Fruit fly (Drosophila melanogaster) whole organism, embryonic: ENCODE measurements around the gene peb.

ENCODE experiments used
- Adf1 ChIP-seq: fragments of 200-800 bp; sonication (Bioruptor generic); IDR thresholded peaks from 2 replicates; pipeline ENCODE4 v1.3.6; 2022; ENCODE audit warnings: missing biosample characterization, missing genetic modification characterization
- Aef1 ChIP-seq: fragments of 200-800 bp; sonication (Bioruptor generic); IDR thresholded peaks from 3 replicates; pipeline ENCODE4 v1.3.6; 2022; ENCODE audit warnings: missing biosample characterization, missing genetic modification characterization
- BEAF-32 ChIP-seq: fragments of 200-800 bp; sonication (Bioruptor generic); optimal IDR thresholded peaks from 3 replicates; lab custom pipeline; 2017; ENCODE audit warnings: missing biosample characterization, missing genetic modification characterization, mild to moderate bottlenecking, moderate library complexity, missing genetic modification reagents
- CG10147 ChIP-seq: fragments of 200-800 bp; sonication (Bioruptor generic); optimal IDR thresholded peaks from 2 replicates; lab custom pipeline; 2019; ENCODE audit warnings: missing biosample characterization, mild to moderate bottlenecking, missing genetic modification characterization, moderate library complexity
- CG10565 ChIP-seq: fragments of 200-800 bp; sonication (Bioruptor generic); optimal IDR thresholded peaks from 3 replicates; lab custom pipeline; 2016; ENCODE audit warnings: missing biosample characterization, mild to moderate bottlenecking, missing genetic modification characterization
- CG13424 ChIP-seq: fragments of 200-800 bp; sonication (Bioruptor generic); optimal IDR thresholded peaks from 2 replicates; lab custom pipeline; 2019; ENCODE audit warnings: missing biosample characterization, mild to moderate bottlenecking, missing genetic modification characterization, moderate library complexity
- CG14014 ChIP-seq: fragments of 200-800 bp; sonication (Bioruptor generic); IDR thresholded peaks from 2 replicates; pipeline ENCODE4 v1.3.6; 2022; ENCODE audit warnings: missing biosample characterization, missing genetic modification characterization
- CG17361 ChIP-seq: fragments of 200-800 bp; sonication (Bioruptor generic); IDR thresholded peaks from 3 replicates; pipeline ENCODE4 v1.3.6; 2022; ENCODE audit warnings: missing biosample characterization, missing genetic modification characterization
- CG2678 ChIP-seq: fragments of 200-800 bp; sonication (Bioruptor generic); optimal IDR thresholded peaks from 3 replicates; lab custom pipeline; 2019; ENCODE audit warnings: missing biosample characterization, mild to moderate bottlenecking, missing genetic modification characterization, moderate library complexity
- CG32767 ChIP-seq: fragments of 200-800 bp; sonication (Bioruptor generic); IDR thresholded peaks from 2 replicates; pipeline ENCODE4 v1.3.6; 2022; ENCODE audit warnings: missing biosample characterization, missing genetic modification characterization
- CG32772 ChIP-seq: fragments of 200-800 bp; sonication (Bioruptor generic); IDR thresholded peaks from 2 replicates; pipeline ENCODE4 v1.3.6; 2022; ENCODE audit warnings: missing biosample characterization, missing genetic modification characterization
- CG34422 ChIP-seq: fragments of 200-800 bp; sonication (Bioruptor generic); IDR thresholded peaks from 3 replicates; pipeline ENCODE4 v1.3.6; 2022; ENCODE audit warnings: missing biosample characterization, missing genetic modification characterization
- CG43689 ChIP-seq: fragments of 200-800 bp; sonication (Bioruptor generic); IDR thresholded peaks from 2 replicates; pipeline ENCODE4 v1.3.6; 2022; ENCODE audit warnings: missing biosample characterization, missing genetic modification characterization
- CG6813 ChIP-seq: fragments of 200-800 bp; sonication (Bioruptor generic); optimal IDR thresholded peaks from 2 replicates; lab custom pipeline; 2017; ENCODE audit warnings: missing biosample characterization, missing genetic modification characterization, mild to moderate bottlenecking, moderate library complexity, missing genetic modification reagents
- CG8089 ChIP-seq: fragments of 200-800 bp; sonication (Bioruptor generic); optimal IDR thresholded peaks from 3 replicates; lab custom pipeline; 2016; ENCODE audit warnings: missing biosample characterization, missing genetic modification characterization
- CG8359 ChIP-seq: fragments of 200-800 bp; sonication (Bioruptor generic); optimal IDR thresholded peaks from 2 replicates; lab custom pipeline; 2017; ENCODE audit warnings: missing biosample characterization, mild to moderate bottlenecking, missing genetic modification characterization, borderline replicate concordance
- CG9727 ChIP-seq: fragments of 200-800 bp; sonication (Bioruptor generic); optimal IDR thresholded peaks from 3 replicates; lab custom pipeline; 2017; ENCODE audit warnings: missing biosample characterization, mild to moderate bottlenecking, missing genetic modification characterization
- CoRest ChIP-seq: fragments of 200-800 bp; sonication (Bioruptor generic); optimal IDR thresholded peaks from 3 replicates; lab custom pipeline; 2018; ENCODE audit warnings: missing biosample characterization, mild to moderate bottlenecking, missing genetic modification characterization, moderate library complexity
- CrebB ChIP-seq: fragments of 200-800 bp; sonication (Bioruptor generic); optimal IDR thresholded peaks from 3 replicates; lab custom pipeline; 2018; ENCODE audit warnings: missing biosample characterization, mild to moderate bottlenecking, missing genetic modification characterization
- Doc3 ChIP-seq: fragments of 200-800 bp; sonication (Bioruptor generic); IDR thresholded peaks from 3 replicates; pipeline ENCODE4 v1.3.6; 2022; ENCODE audit warnings: missing biosample characterization, missing genetic modification characterization; ENCODE audit not compliant: partially characterized antibody
- Dref ChIP-seq: fragments of 200-800 bp; sonication (Bioruptor generic); IDR thresholded peaks from 2 replicates; pipeline ENCODE4 v1.3.6; 2022; ENCODE audit warnings: missing biosample characterization, missing genetic modification characterization
- Med ChIP-seq: fragments of 200-800 bp; sonication (Bioruptor generic); peaks from one replicate; lab custom pipeline; 2016; ENCODE audit warnings: missing biosample characterization, missing genetic modification characterization, mild to moderate bottlenecking, inconsistent platforms, moderate library complexity
- Mes4 ChIP-seq: fragments of 200-800 bp; sonication (Bioruptor generic); optimal IDR thresholded peaks from 2 replicates; lab custom pipeline; 2016; ENCODE audit warnings: missing biosample characterization, missing genetic modification characterization
- Nf-YB ChIP-seq: fragments of 200-800 bp; sonication (Bioruptor generic); optimal IDR thresholded peaks from 3 replicates; lab custom pipeline; 2019; ENCODE audit warnings: missing biosample characterization, mild to moderate bottlenecking, missing genetic modification characterization, moderate library complexity
- NfI ChIP-seq: fragments of 200-800 bp; sonication (Bioruptor generic); optimal IDR thresholded peaks from 3 replicates; lab custom pipeline; 2018; ENCODE audit warnings: missing biosample characterization, mild to moderate bottlenecking, missing genetic modification characterization, moderate library complexity
- Sox102F ChIP-seq: fragments of 200-800 bp; sonication (Bioruptor generic); optimal IDR thresholded peaks from 2 replicates; lab custom pipeline; 2018; ENCODE audit warnings: missing biosample characterization, mild to moderate bottlenecking, missing genetic modification characterization, moderate library complexity
- Xrp1 ChIP-seq: fragments of 200-800 bp; sonication (Bioruptor generic); IDR thresholded peaks from 2 replicates; pipeline ENCODE4 v1.3.6; 2022; ENCODE audit warnings: missing biosample characterization, missing genetic modification characterization
- bsh ChIP-seq, 2 experiments: fragments of 200-800 bp; sonication (Bioruptor generic); optimal IDR thresholded peaks; 2 replicates each; lab custom pipeline; 2017 to 2018; ENCODE audit warnings: mild to moderate bottlenecking in 2 of 2, missing biosample characterization in 2 of 2, missing genetic modification characterization in 2 of 2, moderate library complexity in 1 of 2
- chn ChIP-seq: fragments of 200-800 bp; sonication (Bioruptor generic); optimal IDR thresholded peaks from 2 replicates; lab custom pipeline; 2016; ENCODE audit warnings: missing biosample characterization, missing genetic modification characterization
- crol ChIP-seq: fragments of 200-800 bp; sonication (Bioruptor generic); IDR thresholded peaks from 2 replicates; pipeline ENCODE4 v1.3.6; 2022; ENCODE audit warnings: missing biosample characterization, missing genetic modification characterization
- en ChIP-seq: fragments of 200-800 bp; sonication (Bioruptor generic); optimal IDR thresholded peaks from 2 replicates; lab custom pipeline; 2016; ENCODE audit warnings: missing biosample characterization, missing genetic modification characterization
- fu2 ChIP-seq: fragments of 200-800 bp; sonication (Bioruptor generic); optimal IDR thresholded peaks from 2 replicates; lab custom pipeline; 2016; ENCODE audit warnings: missing biosample characterization, missing genetic modification characterization
- gem ChIP-seq: fragments of 200-800 bp; sonication (Bioruptor generic); optimal IDR thresholded peaks from 2 replicates; lab custom pipeline; 2019; ENCODE audit warnings: missing biosample characterization, mild to moderate bottlenecking, missing genetic modification characterization, moderate library complexity
- gsb ChIP-seq: fragments of 200-800 bp; sonication (Bioruptor generic); IDR thresholded peaks from 2 replicates; pipeline ENCODE4 v1.3.6; 2022; ENCODE audit warnings: missing biosample characterization, missing genetic modification characterization
- gsb-n ChIP-seq: fragments of 200-800 bp; sonication (Bioruptor generic); optimal IDR thresholded peaks from 3 replicates; lab custom pipeline; 2018; ENCODE audit warnings: missing biosample characterization, mild to moderate bottlenecking, missing genetic modification characterization
- hbn ChIP-seq: fragments of 200-800 bp; sonication (Bioruptor generic); IDR thresholded peaks from 2 replicates; pipeline ENCODE4 v1.3.6; 2022; ENCODE audit warnings: missing biosample characterization, missing genetic modification characterization; ENCODE audit not compliant: partially characterized antibody
- hth ChIP-seq: fragments of >200 bp; optimal IDR thresholded peaks from 2 replicates; lab custom pipeline; 2017; ENCODE audit warnings: inconsistent platforms
- kni ChIP-seq: fragments of 200-800 bp; sonication (Bioruptor generic); optimal IDR thresholded peaks from 3 replicates; lab custom pipeline; 2017; ENCODE audit warnings: mild to moderate bottlenecking, missing biosample characterization, missing genetic modification reagents, missing genetic modification characterization
- mam ChIP-seq: fragments of 200-800 bp; sonication (Bioruptor generic); optimal IDR thresholded peaks from 3 replicates; lab custom pipeline; 2016; ENCODE audit warnings: missing biosample characterization, missing genetic modification characterization
- nau ChIP-seq: fragments of 200-800 bp; sonication (Bioruptor generic); optimal IDR thresholded peaks from 3 replicates; lab custom pipeline; 2017; ENCODE audit warnings: missing biosample characterization, mild to moderate bottlenecking, missing genetic modification characterization, missing genetic modification reagents
- peb ChIP-seq: fragments of 200-800 bp; sonication (Bioruptor generic); IDR thresholded peaks from 2 replicates; pipeline ENCODE4 v1.3.6; 2022; ENCODE audit warnings: missing biosample characterization, missing genetic modification characterization
- pfk ChIP-seq: fragments of 200-800 bp; sonication (Bioruptor generic); optimal IDR thresholded peaks from 2 replicates; lab custom pipeline; 2018; ENCODE audit warnings: missing biosample characterization, mild to moderate bottlenecking, missing genetic modification characterization, moderate library complexity
- psq ChIP-seq: fragments of 200-800 bp; sonication (Bioruptor generic); optimal IDR thresholded peaks from 2 replicates; lab custom pipeline; 2017; ENCODE audit warnings: missing biosample characterization, missing genetic modification characterization
- salm ChIP-seq: fragments of 200-800 bp; sonication (Bioruptor generic); optimal IDR thresholded peaks from 2 replicates; lab custom pipeline; 2018; ENCODE audit warnings: missing biosample characterization, mild to moderate bottlenecking, missing genetic modification characterization
- seq ChIP-seq: fragments of 200-800 bp; sonication (Bioruptor generic); IDR thresholded peaks from 2 replicates; pipeline ENCODE4 v1.3.6; 2022; ENCODE audit warnings: missing biosample characterization, missing genetic modification characterization
- sisA ChIP-seq: fragments of 200-800 bp; sonication (Bioruptor generic); IDR thresholded peaks from 2 replicates; pipeline ENCODE4 v1.3.6; 2022; ENCODE audit warnings: missing biosample characterization, missing genetic modification characterization
- slp2 ChIP-seq: fragments of 200-800 bp; sonication (Bioruptor generic); optimal IDR thresholded peaks from 2 replicates; lab custom pipeline; 2016; ENCODE audit warnings: missing biosample characterization, missing genetic modification characterization
- sob ChIP-seq: fragments of 200-800 bp; sonication (Bioruptor generic); IDR thresholded peaks from 2 replicates; pipeline ENCODE4 v1.3.6; 2022; ENCODE audit warnings: missing biosample characterization, missing genetic modification characterization
- tll ChIP-seq, 2 experiments: fragments of 200-800 bp in 1 of 2; fragments of >200 bp in 1 of 2; sonication (Bioruptor generic) in 1 of 2; optimal IDR thresholded peaks; 2 replicates each; lab custom pipeline; 2017 to 2019; ENCODE audit warnings: missing biosample characterization in 2 of 2, missing genetic modification characterization in 2 of 2, mild to moderate bottlenecking in 1 of 2, moderate library complexity in 1 of 2
- z ChIP-seq: fragments of 200-800 bp; sonication (Bioruptor generic); IDR thresholded peaks from 3 replicates; pipeline ENCODE4 v1.3.6; 2022; ENCODE audit warnings: missing biosample characterization, missing genetic modification characterization
- zf30C ChIP-seq: fragments of 200-800 bp; sonication (Bioruptor generic); optimal IDR thresholded peaks from 3 replicates; lab custom pipeline; 2018; ENCODE audit warnings: missing biosample characterization, mild to moderate bottlenecking, missing genetic modification characterization

Gene peb

DNA sequence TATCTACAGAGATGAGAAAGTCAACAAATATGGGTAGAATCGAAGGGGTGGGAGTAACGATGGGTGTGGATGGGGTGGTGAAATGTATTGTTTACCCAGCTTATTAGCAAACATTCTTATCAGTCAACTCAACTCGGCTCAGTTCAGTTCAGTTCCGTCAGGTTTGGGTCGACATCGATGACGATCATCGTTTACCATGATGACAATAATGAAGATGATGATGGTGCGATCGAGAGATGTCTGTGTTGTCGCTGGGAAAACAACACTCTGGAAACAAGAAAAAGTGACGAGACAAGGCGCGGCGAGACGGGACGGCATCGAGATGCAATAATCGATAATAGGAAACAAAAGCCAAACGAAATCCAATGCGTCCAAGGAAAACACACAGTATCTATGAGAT, 7.6 kb upstream of the peb start (continued):
- TF ChIP-seq bsh (GFP tag; optimal IDR thresholded peaks at IDR 0.05; lab: Kevin White, UChicago) (peak in 1 of 2 experiments; percentile 51), nau (GFP tag; lab: Kevin White, UChicago) (peak; percentile 32), sisA (no peak), CG32772 (no peak), gsb (no peak), CG43689 (GFP tag; lab: Robert Waterston, UW) (no peak), CG32767 (GFP tag; lab: Robert Waterston, UW) (no peak), psq (GFP tag; lab: Kevin White, UChicago) (no peak), fu2 (GFP tag; lab: Kevin White, UChicago) (no peak), CG14014 (GFP tag; lab: Robert Waterston, UW) (no peak), hbn (GFP tag; lab: Robert Waterston, UW) (no peak), CG17361 (GFP tag; lab: Robert Waterston, UW) (0 out of 3 replicates have a peak, but pooled peaks have one; percentile 9), zf30C (GFP tag; lab: Kevin White, UChicago) (no peak), en (GFP tag; lab: Kevin White, UChicago) (no peak), pfk (GFP tag; lab: Kevin White, UChicago) (no peak), kni (GFP tag; lab: Kevin White, UChicago) (peak; percentile 65), sob (GFP tag; lab: Robert Waterston, UW) (no peak), seq (GFP tag; lab: Robert Waterston, UW) (no peak), CG8359 (GFP tag; lab: Kevin White, UChicago) (peak; percentile 31), NfI (GFP tag; lab: Kevin White, UChicago) (no peak), Dref (GFP tag; lab: Robert Waterston, UW) (no peak), Xrp1 (peak; percentile 46; the same call in 1 of the 2 replicates), Med (GFP tag; lab: Kevin White, UChicago) (peak; percentile 73), chn (GFP tag; lab: Kevin White, UChicago) (no peak), Sox102F (GFP tag; lab: Kevin White, UChicago) (peak; percentile 11), CG10565 (GFP tag; lab: Kevin White, UChicago) (no peak), BEAF-32 (no peak), hth (no peak), CG9727 (GFP tag; lab: Kevin White, UChicago) (peak; percentile 41), CG34422 (GFP tag; lab: Robert Waterston, UW) (no peak), slp2 (GFP tag; lab: Kevin White, UChicago) (no peak), CoRest (tag; lab: Kevin White, UChicago) (no peak), CrebB (tag; lab: Kevin White, UChicago) (peak; percentile 38), Nf-YB (GFP tag; lab: Kevin White, UChicago) (peak; percentile 1), CG10147 (GFP tag; lab: Kevin White, UChicago) (no peak), CG6813 (GFP tag; lab: Kevin White, UChicago) (peak; percentile 56), gem (peak; percentile 27), mam (GFP tag; lab: Kevin White, UChicago) (no peak), tll (GFP tag; optimal IDR thresholded peaks at IDR 0.05; lab: Kevin White, UChicago) (peak in 1 of 2 experiments; percentile 56), Mes4 (GFP tag; lab: Kevin White, UChicago) (peak; percentile 24), CG8089 (GFP tag; lab: Kevin White, UChicago) (peak; percentile 2), Doc3 (GFP tag; lab: Robert Waterston, UW) (no peak), crol (GFP tag; lab: Robert Waterston, UW) (no peak), salm (tag; lab: Kevin White, UChicago) (no peak), gsb-n (tag; lab: Kevin White, UChicago) (peak; percentile 46), peb (GFP tag; lab: Robert Waterston, UW) (no peak; the same call in 1 of the 2 replicates), CG2678 (peak; percentile 30), Aef1 (GFP tag; lab: Robert Waterston, UW) (no peak), Adf1 (GFP tag; lab: Robert Waterston, UW) (no peak), z (GFP tag; lab: Robert Waterston, UW) (no peak), CG13424 (tag; lab: Kevin White, UChicago) (peak; percentile 34)
